Fruit fly (Drosophila melanogaster) whole organism, pupa: ENCODE results near the gene CG6675.
A peak's percentile ranks its signal among the peaks of the same experiment; 100 is the strongest.

ENCODE experiments used
- CG12605 ChIP-seq: fragments of 200-800 bp; sonication (Bioruptor generic); IDR thresholded peaks from 2 replicates; pipeline ENCODE4 v1.3.6; 2022; ENCODE audit warnings: missing biosample characterization, missing genetic modification characterization
- CG17806 ChIP-seq: fragments of 200-800 bp; sonication (Bioruptor generic); optimal IDR thresholded peaks from 2 replicates; lab custom pipeline; 2018; ENCODE audit warnings: missing biosample characterization, mild to moderate bottlenecking, missing genetic modification characterization, moderate library complexity
- CG32121 ChIP-seq: fragments of 200-800 bp; sonication (Bioruptor generic); IDR thresholded peaks from 2 replicates; pipeline ENCODE4 v1.3.6; 2022; ENCODE audit warnings: missing biosample characterization, missing genetic modification characterization
- CG34367 ChIP-seq: fragments of 200-800 bp; sonication (Bioruptor generic); optimal IDR thresholded peaks from 2 replicates; lab custom pipeline; 2018; ENCODE audit warnings: missing biosample characterization, mild to moderate bottlenecking, missing genetic modification characterization
- CG8301 ChIP-seq: fragments of 200-800 bp; sonication (Bioruptor generic); optimal IDR thresholded peaks from 2 replicates; lab custom pipeline; 2018; ENCODE audit warnings: missing biosample characterization, mild to moderate bottlenecking, missing genetic modification characterization
- EcR ChIP-seq: fragments of 200-800 bp; sonication (Bioruptor generic); optimal IDR thresholded peaks from 3 replicates; lab custom pipeline; 2019; ENCODE audit warnings: missing biosample characterization, missing genetic modification characterization, mild to moderate bottlenecking, moderate library complexity, missing genetic modification reagents
- Ets98B ChIP-seq: fragments of 200-800 bp; sonication (Bioruptor generic); IDR thresholded peaks from 2 replicates; pipeline ENCODE4 v1.3.6; 2022; ENCODE audit warnings: missing biosample characterization, missing genetic modification characterization
- Pif1B ChIP-seq: fragments of 200-800 bp; sonication (Bioruptor generic); optimal IDR thresholded peaks from 3 replicates; lab custom pipeline; 2016; ENCODE audit warnings: missing biosample characterization, missing genetic modification characterization
- gl ChIP-seq: fragments of 200-800 bp; sonication (Bioruptor generic); optimal IDR thresholded peaks from 2 replicates; lab custom pipeline; 2018; ENCODE audit warnings: missing biosample characterization, mild to moderate bottlenecking, missing genetic modification characterization

DNA sequence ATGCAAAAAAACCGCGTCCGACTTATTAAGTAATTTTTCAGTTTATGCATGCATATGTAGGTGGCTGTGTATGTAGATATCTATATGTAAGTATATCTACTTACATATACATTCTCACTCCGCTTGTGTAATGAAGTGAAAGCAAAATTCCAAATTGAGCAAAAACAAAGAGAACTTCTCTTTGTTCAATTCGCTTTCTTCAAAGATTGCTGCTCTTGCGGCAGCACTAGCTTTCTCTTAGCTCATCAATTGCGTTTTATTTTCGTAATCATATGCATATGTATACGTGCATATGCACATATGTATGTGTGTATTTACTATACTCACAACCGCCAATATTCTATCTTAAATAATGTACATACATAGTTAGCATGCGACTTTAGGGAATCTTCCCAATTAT lies 39.9 kb downstream of the CG6675 start:
- no peak for TF ChIP-seq CG17806 (tag; lab: Kevin White, UChicago)
- TF ChIP-seq Pif1B (GFP tag; lab: Kevin White, UChicago): no peak
- no peak for TF ChIP-seq CG32121
- no peak; the same call in 1 of the 2 replicates for TF ChIP-seq Ets98B (GFP tag; lab: Robert Waterston, UW)
- TF ChIP-seq CG34367 (tag; lab: Kevin White, UChicago): no peak
- no peak for TF ChIP-seq CG8301 (tag; lab: Kevin White, UChicago)
- peak; percentile 11 for TF ChIP-seq EcR (GFP tag; lab: Kevin White, UChicago)
- TF ChIP-seq gl: no peak
- TF ChIP-seq CG12605 (GFP tag; lab: Robert Waterston, UW): 0 out of 2 replicates have a peak, but pooled peaks have one; percentile 16
